Fruit fly (Drosophila melanogaster): ENCODE data around the gene Ype.

DNA sequence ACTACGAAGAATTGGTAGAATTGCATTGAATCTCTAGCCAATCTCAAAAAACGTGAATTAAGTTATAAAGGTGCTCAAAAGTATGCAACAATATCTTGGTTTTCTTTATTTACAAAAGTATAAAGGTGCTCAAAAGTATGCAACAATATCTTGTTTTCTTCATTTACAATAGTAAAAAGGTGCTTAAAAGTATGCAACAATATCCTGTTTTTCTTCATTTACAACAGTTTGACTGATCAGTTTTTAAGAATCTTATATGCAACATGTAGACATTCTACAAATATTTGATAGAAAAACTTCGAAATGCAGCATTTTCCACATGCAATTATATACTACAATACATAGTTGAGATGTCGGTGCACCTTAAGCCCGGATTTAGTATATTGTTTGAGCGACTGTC lies 40.2 kb downstream of the Ype start:
- no peak for TF ChIP-seq Snoo (tag; optimal IDR thresholded peaks at IDR 0.05)
- no peak for TF ChIP-seq CG4496 (GFP tag; IDR thresholded peaks at IDR 0.05)
- TF ChIP-seq Ets98B (GFP tag; IDR thresholded peaks at IDR 0.05): no peak
- TF ChIP-seq CG13204 (GFP tag; optimal IDR thresholded peaks at IDR 0.05): no peak

Data from whole organism, pupa.